Worm (Caenorhabditis elegans): ENCODE results near the gene dos-2.
A peak's percentile ranks its signal among the peaks of the same experiment; 100 is the strongest.

Gene dos-2

DNA sequence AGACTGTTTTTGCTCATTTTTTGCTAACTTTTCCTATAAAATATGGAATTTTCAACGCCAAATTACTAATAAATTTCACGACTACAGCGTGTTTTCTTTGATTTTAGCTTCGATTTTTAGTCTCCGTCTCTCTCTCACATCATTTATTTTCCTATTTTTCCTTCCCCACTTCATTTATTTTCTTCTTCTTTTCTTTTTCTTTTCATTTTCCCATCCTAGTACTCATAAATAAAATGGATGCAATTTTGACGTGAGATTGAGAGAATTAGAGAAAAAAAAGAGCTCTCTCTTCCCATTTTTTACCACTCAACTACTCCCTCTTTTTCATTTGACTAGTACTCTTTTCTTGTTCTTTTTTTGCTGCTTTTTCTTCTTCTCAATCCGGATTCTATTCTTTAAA is 15.8 kb upstream of the dos-2 start:
- TF ChIP-seq fkh-10 (GFP tag; optimal IDR thresholded peaks at IDR 0.05), result peak; percentile 24
- peak; percentile 47 for TF ChIP-seq nfya-1 (tag; optimal IDR thresholded peaks at IDR 0.05; ENCODE audit: insufficient read depth)
- no peak for TF ChIP-seq sea-2 (GFP tag; optimal IDR thresholded peaks at IDR 0.05)

- TF ChIP-seq unc-39 (tag; optimal IDR thresholded peaks at IDR 0.05) (no peak), lin-15B (tag; optimal IDR thresholded peaks at IDR 0.05) (no peak), hmg-11 (tag; optimal IDR thresholded peaks at IDR 0.05) (no peak), ama-1 (optimal IDR thresholded peaks at IDR 0.05) (peak; percentile 9), nhr-237 (tag; optimal IDR thresholded peaks at IDR 0.05) (no peak), lin-39 (tag; optimal IDR thresholded peaks at IDR 0.05) (peak; percentile 49), nhr-76 (tag; optimal IDR thresholded peaks at IDR 0.05) (no peak), nhr-12 (tag; optimal IDR thresholded peaks at IDR 0.05) (no peak), ceh-28 (tag; optimal IDR thresholded peaks at IDR 0.05) (no peak), nfya-1 (tag; optimal IDR thresholded peaks at IDR 0.05; ENCODE audit: insufficient read depth) (peak; percentile 58)
Observed at ce11 chrII:3961256-3961655, 14.8 kb upstream of the dos-2 start.

DNA sequence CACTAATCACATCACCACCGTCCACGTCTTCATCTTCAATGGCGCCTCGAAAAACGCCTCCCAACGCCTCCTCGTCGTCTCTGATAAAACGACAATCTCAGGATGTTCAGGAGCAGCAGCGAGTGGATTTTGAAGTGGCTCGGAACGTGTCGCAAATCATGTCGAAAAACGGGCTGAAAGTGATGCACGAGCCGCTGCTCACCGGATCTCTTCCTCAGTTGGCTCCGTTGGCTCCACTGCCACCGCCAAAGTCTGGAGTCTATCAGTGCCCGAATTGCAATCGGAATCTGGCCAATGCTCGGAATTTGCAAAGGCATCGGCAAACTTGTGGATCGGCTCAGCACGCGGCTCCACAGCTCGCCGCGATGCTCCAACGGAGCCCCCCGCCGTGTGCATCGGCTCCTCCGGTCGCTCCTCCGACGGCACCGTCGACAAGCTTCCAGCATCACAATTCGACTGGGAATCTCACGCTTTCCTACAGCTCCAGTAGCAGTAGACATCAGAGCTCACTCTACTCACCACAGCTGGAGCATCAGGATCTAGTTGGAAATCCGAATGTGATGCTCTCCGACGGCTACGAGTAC is 11.6 kb upstream of the dos-2 start:
- TF ChIP-seq ama-1 (optimal IDR thresholded peaks at IDR 0.05) (no peak), nhr-76 (tag; optimal IDR thresholded peaks at IDR 0.05) (no peak), sea-2 (GFP tag; optimal IDR thresholded peaks at IDR 0.05) (no peak), mml-1 (tag; optimal IDR thresholded peaks at IDR 0.05) (no peak), tbx-2 (tag; optimal IDR thresholded peaks at IDR 0.05) (no peak), nhr-28 (tag; optimal IDR thresholded peaks at IDR 0.05) (no peak), unc-39 (tag; optimal IDR thresholded peaks at IDR 0.05) (no peak), elt-2 (tag; optimal IDR thresholded peaks at IDR 0.05) (no peak), egl-5 (tag; optimal IDR thresholded peaks at IDR 0.05) (no peak), ceh-28 (tag; optimal IDR thresholded peaks at IDR 0.05) (no peak), fkh-10 (GFP tag; optimal IDR thresholded peaks at IDR 0.05) (no peak), lin-15B (tag; optimal IDR thresholded peaks at IDR 0.05) (no peak)

ce11 chrII:3965665-3966416 is 10.2 kb upstream of the dos-2 start:
- TF ChIP-seq nfya-1 (tag; optimal IDR thresholded peaks at IDR 0.05; ENCODE audit: insufficient read depth) (peak; percentile 95), snpc-4 (tag; optimal IDR thresholded peaks at IDR 0.05) (no peak)

DNA sequence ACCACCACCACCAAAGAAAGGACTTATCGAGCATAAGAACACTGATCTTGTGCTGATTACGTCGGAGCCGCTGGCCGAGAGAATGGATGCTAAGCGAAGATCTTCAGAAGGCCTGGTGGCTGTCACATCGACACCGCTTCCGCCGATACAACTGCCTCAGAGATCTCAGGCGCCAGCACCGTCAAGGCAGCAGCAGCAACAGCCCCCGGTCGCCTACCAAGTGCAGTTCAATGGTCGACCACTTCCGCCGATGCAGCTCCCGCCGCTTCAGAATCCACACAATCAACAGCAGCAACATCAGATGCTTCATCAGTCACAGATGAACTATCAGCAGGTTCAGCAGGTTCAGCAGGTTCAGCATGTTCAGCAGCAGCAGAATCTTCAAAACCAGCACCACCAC is 9.0 kb upstream of the dos-2 start:
- TF ChIP-seq hmg-11 (tag; optimal IDR thresholded peaks at IDR 0.05) (no peak), ama-1 (optimal IDR thresholded peaks at IDR 0.05) (no peak), lsy-12 (tag; optimal IDR thresholded peaks at IDR 0.05) (no peak), ceh-82 (tag; optimal IDR thresholded peaks at IDR 0.05) (no peak), lin-15B (tag; optimal IDR thresholded peaks at IDR 0.05) (no peak), tbx-2 (tag; optimal IDR thresholded peaks at IDR 0.05) (no peak), ceh-16 (tag; optimal IDR thresholded peaks at IDR 0.05) (no peak), nhr-25 (tag; optimal IDR thresholded peaks at IDR 0.05) (no peak), jun-1 (tag; optimal IDR thresholded peaks at IDR 0.05) (no peak), lin-39 (tag; optimal IDR thresholded peaks at IDR 0.05) (no peak), nhr-43 (tag; optimal IDR thresholded peaks at IDR 0.05; ENCODE audit: poor library complexity, severe bottlenecking) (no peak), daf-12 (tag; optimal IDR thresholded peaks at IDR 0.05) (no peak)

ce11 chrII:3968070-3968469 is 8.0 kb upstream of the dos-2 start:
- no peak for TF ChIP-seq lsy-12 (tag; optimal IDR thresholded peaks at IDR 0.05)
- no peak for TF ChIP-seq ztf-4 (tag; optimal IDR thresholded peaks at IDR 0.05)
- no peak for TF ChIP-seq nfya-1 (tag; optimal IDR thresholded peaks at IDR 0.05; ENCODE audit: insufficient read depth)

ce11 chrII:3968808-3969207 is 7.2 kb upstream of the dos-2 start:
- TF ChIP-seq jun-1 (tag; optimal IDR thresholded peaks at IDR 0.05), result no peak
- no peak for TF ChIP-seq eor-1 (tag; optimal IDR thresholded peaks at IDR 0.05)
- TF ChIP-seq sea-2 (GFP tag; optimal IDR thresholded peaks at IDR 0.05), result no peak
- no peak for TF ChIP-seq nhr-43 (tag; optimal IDR thresholded peaks at IDR 0.05; ENCODE audit: poor library complexity, severe bottlenecking)
- no peak for TF ChIP-seq nhr-25 (tag; optimal IDR thresholded peaks at IDR 0.05)

Data from whole organism, L3 larva.